Worm (Caenorhabditis elegans) whole organism, L4/young adult: ENCODE data around the gene rpl-42.

Experiments used
- W03F9.2 ChIP-seq: fragments of 150-350 bp; optimal IDR thresholded peaks from 2 replicates; lab custom pipeline; 2014; ENCODE audit warnings: missing biosample characterization, missing genetic modification characterization
- dao-5 ChIP-seq: sonication (generic microtip); optimal IDR thresholded peaks from 2 replicates; lab custom pipeline; 2016; ENCODE audit warnings: missing genotype, missing genetic modification characterization, moderate library complexity, missing compliant biosample characterization
- him-1 ChIP-seq: sonication (generic microtip); optimal IDR thresholded peaks from 2 replicates; lab custom pipeline; 2016; ENCODE audit warnings: missing genotype, missing genetic modification reagents, missing genetic modification characterization, missing compliant biosample characterization

DNA sequence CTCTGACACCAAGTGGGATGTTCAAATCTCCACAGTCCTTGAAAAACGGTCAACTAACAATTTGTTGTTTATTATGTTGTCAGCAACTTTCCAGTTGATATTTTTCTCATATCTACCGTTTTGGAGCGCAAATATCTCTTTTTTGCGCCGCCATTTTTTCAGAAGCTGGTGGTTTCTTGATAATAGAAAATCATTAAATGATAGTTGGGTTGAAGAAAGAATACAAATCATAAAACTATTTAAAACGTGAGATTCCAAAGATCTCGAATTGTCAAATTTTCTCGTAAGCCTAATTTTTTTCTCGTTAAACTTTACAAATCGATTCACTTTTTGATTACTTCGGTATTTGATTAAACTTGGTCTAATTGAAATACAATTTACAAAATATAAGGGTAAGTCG, at the start of gene rpl-42:
- TF ChIP-seq dao-5 (tag; lab: Kevin White, UChicago) (no peak), him-1 (tag; lab: Kevin White, UChicago) (no peak), W03F9.2 (tag; lab: Kevin White, UChicago) (no peak)
